Fruit fly (Drosophila melanogaster) whole organism, pupa: ENCODE measurements around the gene Cpr65Ay.

Experiments used
- CG13204 ChIP-seq: fragments of 200-800 bp; sonication (Bioruptor generic); optimal IDR thresholded peaks from 2 replicates; lab custom pipeline; 2018; ENCODE audit warnings: missing biosample characterization, mild to moderate bottlenecking, missing genetic modification characterization, moderate library complexity
- CG14655 ChIP-seq: fragments of 200-800 bp; sonication (Bioruptor generic); optimal IDR thresholded peaks from 3 replicates; lab custom pipeline; 2017; ENCODE audit warnings: mild to moderate bottlenecking, missing biosample characterization, missing genetic modification reagents, missing genetic modification characterization
- CG15710 ChIP-seq: fragments of 200-800 bp; sonication (Bioruptor generic); optimal IDR thresholded peaks from 2 replicates; lab custom pipeline; 2018; ENCODE audit warnings: missing biosample characterization, mild to moderate bottlenecking, missing genetic modification characterization, moderate library complexity
- CG4496 ChIP-seq: fragments of 200-800 bp; sonication (Bioruptor generic); IDR thresholded peaks from 3 replicates; pipeline ENCODE4 v1.3.6; 2022; ENCODE audit warnings: missing biosample characterization, missing genetic modification characterization
- CG8159 ChIP-seq: fragments of 200-800 bp; sonication (Bioruptor generic); optimal IDR thresholded peaks from 3 replicates; lab custom pipeline; 2018; ENCODE audit warnings: missing biosample characterization, mild to moderate bottlenecking, missing genetic modification characterization, moderate library complexity
- D1 ChIP-seq: fragments of 200-800 bp; sonication (Bioruptor generic); optimal IDR thresholded peaks from 2 replicates; lab custom pipeline; 2018; ENCODE audit warnings: missing biosample characterization, mild to moderate bottlenecking, missing genetic modification characterization, moderate library complexity
- EcR ChIP-seq: fragments of 200-800 bp; sonication (Bioruptor generic); optimal IDR thresholded peaks from 3 replicates; lab custom pipeline; 2019; ENCODE audit warnings: missing biosample characterization, missing genetic modification characterization, mild to moderate bottlenecking, moderate library complexity, missing genetic modification reagents
- Pif1A ChIP-seq: fragments of 200-800 bp; sonication (Bioruptor generic); optimal IDR thresholded peaks from 3 replicates; lab custom pipeline; 2016; ENCODE audit warnings: missing biosample characterization, missing genetic modification characterization
- Pif1B ChIP-seq: fragments of 200-800 bp; sonication (Bioruptor generic); optimal IDR thresholded peaks from 3 replicates; lab custom pipeline; 2016; ENCODE audit warnings: missing biosample characterization, missing genetic modification characterization
- rn ChIP-seq: fragments of 200-800 bp; sonication (Bioruptor generic); IDR thresholded peaks from 2 replicates; pipeline ENCODE4 v1.3.6; 2022; ENCODE audit warnings: missing biosample characterization, missing genetic modification characterization

DNA sequence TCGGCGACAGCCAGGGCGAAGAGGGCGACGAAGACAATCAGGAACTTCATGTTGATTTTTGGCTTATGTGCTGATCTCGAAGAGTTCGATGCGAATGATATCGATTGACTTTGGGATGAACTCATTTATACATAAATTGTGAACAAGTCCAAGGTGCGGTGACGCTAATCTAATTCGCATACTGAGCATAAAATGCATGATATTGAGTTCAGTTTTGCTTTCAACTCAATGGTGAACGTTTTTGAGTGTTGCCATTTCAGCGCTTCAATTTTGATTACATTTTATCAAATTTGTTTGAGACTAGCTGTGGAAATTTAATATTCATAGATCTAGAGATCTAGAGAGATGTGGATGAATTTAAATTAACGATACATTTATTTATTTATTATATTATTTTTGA lies 21.7 kb downstream of the Cpr65Ay start, which contains the start of gene Lcp65Af:
- TF ChIP-seq CG15710 (no peak), CG14655 (GFP tag; lab: Kevin White, UChicago) (no peak), CG4496 (GFP tag; lab: Robert Waterston, UW) (no peak), Pif1A (GFP tag; lab: Kevin White, UChicago) (no peak), D1 (tag; lab: Kevin White, UChicago) (no peak), EcR (GFP tag; lab: Kevin White, UChicago) (no peak), CG8159 (no peak), rn (GFP tag; lab: Robert Waterston, UW) (no peak), Pif1B (no peak), CG13204 (GFP tag; lab: Kevin White, UChicago) (no peak)
